Worm (Caenorhabditis elegans): Measurements from ENCODE around the gene asm-2.

asm-2 gene

DNA sequence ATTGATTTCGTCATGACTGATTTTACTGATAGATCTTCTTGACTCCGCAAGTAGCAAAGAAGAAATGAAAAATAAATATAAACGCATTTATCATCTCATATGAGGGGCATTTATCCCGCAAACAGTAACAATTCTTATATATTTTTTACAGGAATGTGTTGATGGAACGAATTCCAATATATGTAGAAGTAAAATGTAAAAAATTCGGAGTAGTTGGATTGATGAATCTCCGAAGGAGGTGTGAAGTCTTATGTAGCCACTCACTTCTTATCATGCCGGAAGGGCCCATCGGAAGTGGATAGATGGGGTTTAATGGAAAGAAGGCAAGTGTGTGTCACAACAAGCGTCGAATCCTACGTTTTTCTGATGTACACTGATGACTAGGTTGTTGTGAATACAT, 13.7 kb upstream of the asm-2 start, which contains the start of gene gcy-9:
TSS of gene gcy-9 (minus strand) at position 101 of the 400 bp plus-strand sequence.
- TF ChIP-seq nhr-47 (tag; optimal IDR thresholded peaks at IDR 0.05), result no peak
- no peak for TF ChIP-seq swsn-7 (tag; optimal IDR thresholded peaks at IDR 0.05)
- no peak for TF ChIP-seq unc-130 (tag; optimal IDR thresholded peaks at IDR 0.05)
- no peak for TF ChIP-seq dpl-1 (GFP tag; optimal IDR thresholded peaks at IDR 0.05)
- no peak for TF ChIP-seq fkh-4 (tag; optimal IDR thresholded peaks at IDR 0.05; ENCODE audit: borderline replicate concordance)
- TF ChIP-seq ces-1 (GFP tag; optimal IDR thresholded peaks at IDR 0.05), result no peak
- TF ChIP-seq efl-3 (GFP tag; optimal IDR thresholded peaks at IDR 0.05), result no peak
- TF ChIP-seq nhr-90 (tag; optimal IDR thresholded peaks at IDR 0.05; ENCODE audit: poor library complexity), result no peak
- TF ChIP-seq mep-1 (tag; optimal IDR thresholded peaks at IDR 0.05), result no peak
- no peak for TF ChIP-seq ztf-4 (tag; optimal IDR thresholded peaks at IDR 0.05)
- TF ChIP-seq aly-2 (tag; optimal IDR thresholded peaks at IDR 0.05), result no peak
- TF ChIP-seq vab-15 (tag; optimal IDR thresholded peaks at IDR 0.05), result no peak
- no peak for TF ChIP-seq rnt-1 (tag; optimal IDR thresholded peaks at IDR 0.05)
- TF ChIP-seq nhr-71 (tag; optimal IDR thresholded peaks at IDR 0.05), result no peak
- no peak for TF ChIP-seq tlp-1 (tag; optimal IDR thresholded peaks at IDR 0.05)
- no peak for TF ChIP-seq skn-1 (tag; optimal IDR thresholded peaks at IDR 0.05)
- no peak for TF ChIP-seq lir-3 (tag; optimal IDR thresholded peaks at IDR 0.05; ENCODE audit: poor library complexity)
- TF ChIP-seq pag-3 (tag; optimal IDR thresholded peaks at IDR 0.05; ENCODE audit: borderline replicate concordance, insufficient read depth), result no peak
- TF ChIP-seq hlh-4 (tag; optimal IDR thresholded peaks at IDR 0.05), result no peak
- TF ChIP-seq nhr-84 (tag; optimal IDR thresholded peaks at IDR 0.05), result no peak

DNA sequence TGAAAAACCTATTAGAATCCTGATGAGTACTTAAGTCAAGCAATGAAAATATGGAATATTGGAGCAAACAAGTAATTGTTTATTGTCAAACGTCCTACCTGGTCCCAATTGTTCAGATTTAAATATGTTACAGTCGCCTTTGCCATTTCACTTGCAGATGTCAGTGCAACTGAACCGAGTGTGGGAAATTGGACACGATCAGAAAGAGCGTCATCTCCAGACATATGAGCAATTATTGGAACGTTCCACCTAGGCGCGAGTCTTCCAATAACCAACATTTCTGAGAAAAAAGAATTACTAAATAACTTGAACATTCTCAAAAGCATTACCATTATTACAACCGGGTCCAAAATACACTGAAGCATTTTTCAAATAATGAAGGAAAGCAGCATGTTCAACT, 13.0 kb upstream of the asm-2 start:
- TF ChIP-seq ceh-88 (GFP tag; IDR thresholded peaks at IDR 0.05) (no peak), pag-3 (tag; optimal IDR thresholded peaks at IDR 0.05; ENCODE audit: borderline replicate concordance, insufficient read depth) (no peak), skn-1 (tag; optimal IDR thresholded peaks at IDR 0.05) (no peak), fkh-10 (GFP tag; optimal IDR thresholded peaks at IDR 0.05) (no peak), xbp-1 (tag; optimal IDR thresholded peaks at IDR 0.05) (no peak), nhr-237 (tag; optimal IDR thresholded peaks at IDR 0.05) (no peak), lin-15B (tag; optimal IDR thresholded peaks at IDR 0.05) (no peak), pqm-1 (tag; optimal IDR thresholded peaks at IDR 0.05) (no peak), nhr-71 (tag; optimal IDR thresholded peaks at IDR 0.05) (no peak), ztf-11 (tag; optimal IDR thresholded peaks at IDR 0.05) (no peak), unc-98 (GFP tag; IDR thresholded peaks at IDR 0.05) (no peak), lin-35 (GFP tag; optimal IDR thresholded peaks at IDR 0.05) (no peak), snu-23 (GFP tag; optimal IDR thresholded peaks at IDR 0.05) (no peak), nhr-77 (tag; optimal IDR thresholded peaks at IDR 0.05) (no peak), aly-2 (tag; optimal IDR thresholded peaks at IDR 0.05) (no peak), jun-1 (tag; optimal IDR thresholded peaks at IDR 0.05) (no peak), nhr-12 (tag; optimal IDR thresholded peaks at IDR 0.05) (no peak), unc-30 (tag; optimal IDR thresholded peaks at IDR 0.05) (no peak), irx-1 (tag; optimal IDR thresholded peaks at IDR 0.05) (no peak), dsc-1 (tag; optimal IDR thresholded peaks at IDR 0.05) (no peak)

DNA sequence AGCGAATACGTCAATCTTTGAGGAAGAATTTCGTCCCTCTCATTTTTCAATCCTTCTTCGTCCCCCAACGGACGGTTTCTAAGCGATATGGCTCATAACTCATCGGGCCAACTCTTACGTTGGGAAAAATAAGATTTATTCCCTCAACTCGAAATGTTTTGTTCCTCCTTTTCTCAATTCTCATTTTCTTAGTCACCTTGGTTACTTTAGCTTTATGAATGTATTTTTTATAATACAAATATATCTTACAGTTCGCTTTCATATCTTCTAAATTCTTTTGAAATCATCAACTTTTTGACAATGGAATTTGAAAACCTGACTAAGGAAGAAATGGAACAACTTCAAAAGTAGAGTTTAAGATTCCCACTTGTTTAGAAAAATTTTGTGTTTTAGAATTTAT, 5.4 kb upstream of the asm-2 start, which contains the start of gene npr-9:
TSS of gene npr-9 (plus strand) at position 301 of the 400 bp plus-strand sequence.
- TF ChIP-seq dpl-1 (GFP tag; optimal IDR thresholded peaks at IDR 0.05) (no peak), unc-30 (tag; optimal IDR thresholded peaks at IDR 0.05) (no peak), vab-15 (tag; optimal IDR thresholded peaks at IDR 0.05) (no peak), elt-3 (tag; optimal IDR thresholded peaks at IDR 0.05) (no peak), lin-35 (GFP tag; optimal IDR thresholded peaks at IDR 0.05) (no peak), sptf-1 (tag; optimal IDR thresholded peaks at IDR 0.05) (no peak), unc-98 (GFP tag; IDR thresholded peaks at IDR 0.05) (no peak), aly-2 (tag; optimal IDR thresholded peaks at IDR 0.05) (no peak), ets-5 (GFP tag; IDR thresholded peaks at IDR 0.05) (no peak), snpc-4 (tag; optimal IDR thresholded peaks at IDR 0.05) (no peak), xbp-1 (tag; optimal IDR thresholded peaks at IDR 0.05) (no peak), grh-1 (GFP tag; IDR thresholded peaks at IDR 0.05) (no peak), ces-1 (GFP tag; optimal IDR thresholded peaks at IDR 0.05) (no peak), snu-23 (GFP tag; optimal IDR thresholded peaks at IDR 0.05) (no peak), nhr-76 (tag; optimal IDR thresholded peaks at IDR 0.05) (no peak), ceh-63 (GFP tag; optimal IDR thresholded peaks at IDR 0.05) (no peak), lin-15B (tag; optimal IDR thresholded peaks at IDR 0.05) (no peak)
